Fruit fly (Drosophila melanogaster) whole organism, prepupa: ENCODE measurements around the gene CG13405.

Experiments used
- Blimp-1 ChIP-seq: fragments of 200-800 bp; sonication (Bioruptor generic); optimal IDR thresholded peaks from 3 replicates; lab custom pipeline; 2017; ENCODE audit warnings: missing biosample characterization, missing genetic modification characterization, mild to moderate bottlenecking, moderate library complexity, missing genetic modification reagents
- CG16779 ChIP-seq: fragments of 200-800 bp; sonication (Bioruptor generic); optimal IDR thresholded peaks from 3 replicates; lab custom pipeline; 2017; ENCODE audit warnings: missing biosample characterization, mild to moderate bottlenecking, missing genetic modification characterization
- CG6792 ChIP-seq: fragments of 200-800 bp; sonication (Bioruptor generic); optimal IDR thresholded peaks from 3 replicates; lab custom pipeline; 2016; ENCODE audit warnings: missing biosample characterization, missing genetic modification characterization
- CG6808 ChIP-seq: fragments of 200-800 bp; sonication (Bioruptor generic); optimal IDR thresholded peaks from 3 replicates; lab custom pipeline; 2017; ENCODE audit warnings: missing biosample characterization, missing genetic modification characterization, mild to moderate bottlenecking, moderate library complexity, missing genetic modification reagents
- CG7368 ChIP-seq: fragments of 200-800 bp; sonication (Bioruptor generic); optimal IDR thresholded peaks from 3 replicates; lab custom pipeline; 2016; ENCODE audit warnings: missing biosample characterization, missing genetic modification characterization
- CG8119 ChIP-seq: fragments of 200-800 bp; sonication (Bioruptor generic); IDR thresholded peaks from 3 replicates; pipeline ENCODE4 v1.3.6; 2022; ENCODE audit warnings: missing biosample characterization, missing genetic modification characterization
- CG8319 ChIP-seq: fragments of 200-800 bp; sonication (Bioruptor generic); optimal IDR thresholded peaks from 3 replicates; lab custom pipeline; 2016; ENCODE audit warnings: missing biosample characterization, missing genetic modification characterization
- CG9139 ChIP-seq: fragments of 200-800 bp; sonication (Bioruptor generic); optimal IDR thresholded peaks from 3 replicates; lab custom pipeline; 2017; ENCODE audit warnings: missing biosample characterization, mild to moderate bottlenecking, missing genetic modification characterization
- Eip78C ChIP-seq: fragments of 200-800 bp; sonication (Bioruptor generic); peaks from one replicate; lab custom pipeline; 2016; ENCODE audit warnings: missing biosample characterization, missing genetic modification characterization
- OdsH ChIP-seq: fragments of 200-800 bp; sonication (Bioruptor generic); optimal IDR thresholded peaks from 3 replicates; lab custom pipeline; 2016; ENCODE audit warnings: missing biosample characterization, missing genetic modification characterization
- Sox15 ChIP-seq: fragments of 200-800 bp; sonication (Bioruptor generic); optimal IDR thresholded peaks from 3 replicates; lab custom pipeline; 2016; ENCODE audit warnings: missing biosample characterization, missing genetic modification characterization
- lz ChIP-seq: fragments of 200-800 bp; sonication (Bioruptor generic); optimal IDR thresholded peaks from 3 replicates; lab custom pipeline; 2016; ENCODE audit warnings: missing biosample characterization, missing genetic modification characterization
- pdm3 ChIP-seq: fragments of 200-800 bp; sonication (Bioruptor generic); optimal IDR thresholded peaks from 3 replicates; lab custom pipeline; 2016; ENCODE audit warnings: missing biosample characterization, missing genetic modification characterization

- TF ChIP-seq CG6792 (GFP tag; lab: Kevin White, UChicago) (no peak), CG16779 (tag; lab: Kevin White, UChicago) (no peak), lz (GFP tag; lab: Kevin White, UChicago) (no peak), CG8119 (no peak), Blimp-1 (GFP tag; lab: Kevin White, UChicago) (no peak), pdm3 (GFP tag; lab: Kevin White, UChicago) (no peak), Eip78C (GFP tag; lab: Kevin White, UChicago) (no peak), CG6808 (GFP tag; lab: Kevin White, UChicago) (no peak), CG9139 (no peak), Sox15 (GFP tag; lab: Kevin White, UChicago) (no peak), OdsH (GFP tag; lab: Kevin White, UChicago) (no peak), CG7368 (GFP tag; lab: Kevin White, UChicago) (no peak), CG8319 (GFP tag; lab: Kevin White, UChicago) (no peak)
These were observed 44.3 kb upstream of the CG13405 start for dm6 chr3L:119390-119789.
